Worm (Caenorhabditis elegans): Measurements from ENCODE around the gene sex-1.

DNA sequence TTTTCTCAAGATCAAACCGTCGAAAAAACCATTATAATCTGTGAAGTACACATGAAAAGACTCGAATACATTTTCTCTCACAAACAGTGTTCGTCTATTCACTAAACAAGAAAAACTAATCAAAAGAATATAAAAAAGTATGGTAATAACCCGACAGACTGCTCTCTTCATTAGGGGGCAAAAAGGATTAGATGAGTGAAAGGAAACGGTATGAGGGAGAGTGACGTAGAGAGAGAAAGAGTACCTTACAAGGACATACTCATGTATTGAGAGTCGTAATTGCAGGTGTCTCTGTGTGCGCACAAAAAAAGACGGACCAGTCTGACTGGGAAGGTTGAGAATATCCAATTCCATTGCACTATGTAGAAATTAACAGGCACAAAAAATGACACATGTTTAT, 44.5 kb upstream of the sex-1 start:
- TF ChIP-seq tbx-37 (GFP tag; conservative IDR thresholded peaks at IDR 0.05), result no peak
- no peak for TF ChIP-seq ama-1 (optimal IDR thresholded peaks at IDR 0.05)
- TF ChIP-seq pes-1 (GFP tag; IDR thresholded peaks at IDR 0.05), result no peak
- TF ChIP-seq tra-4 (tag; optimal IDR thresholded peaks at IDR 0.05), result no peak
- no peak for TF ChIP-seq flt-1 (GFP tag; IDR thresholded peaks at IDR 0.05)
- TF ChIP-seq aly-1 (tag; optimal IDR thresholded peaks at IDR 0.05), result no peak
- TF ChIP-seq hmbx-1 (tag; optimal IDR thresholded peaks at IDR 0.05), result no peak
